Fruit fly (Drosophila melanogaster) whole organism, embryonic: Measurements from ENCODE around the gene CG42299.

ENCODE experiments used
- Aef1 ChIP-seq: fragments of 200-800 bp; sonication (Bioruptor generic); IDR thresholded peaks from 3 replicates; pipeline ENCODE4 v1.3.6; 2022; ENCODE audit warnings: missing biosample characterization, missing genetic modification characterization
- Bgb ChIP-seq: fragments of 200-800 bp; sonication (Bioruptor generic); IDR thresholded peaks from 2 replicates; pipeline ENCODE4 v1.3.6; 2022; ENCODE audit warnings: missing biosample characterization, missing genetic modification characterization; ENCODE audit not compliant: partially characterized antibody
- BtbVII ChIP-seq: fragments of 200-800 bp; sonication (Bioruptor generic); optimal IDR thresholded peaks from 3 replicates; lab custom pipeline; 2017; ENCODE audit warnings: missing biosample characterization, mild to moderate bottlenecking, missing genetic modification characterization
- CG10321 ChIP-seq: fragments of 200-800 bp; sonication (Bioruptor generic); IDR thresholded peaks from 2 replicates; pipeline ENCODE4 v1.3.6; 2022; ENCODE audit warnings: missing biosample characterization, missing genetic modification characterization
- CG10543 ChIP-seq: fragments of 200-800 bp; sonication (Bioruptor generic); optimal IDR thresholded peaks from 3 replicates; lab custom pipeline; 2017; ENCODE audit warnings: missing biosample characterization, mild to moderate bottlenecking, missing genetic modification characterization, moderate library complexity
- CG13123 ChIP-seq: fragments of 200-800 bp; sonication (Bioruptor generic); optimal IDR thresholded peaks from 2 replicates; lab custom pipeline; 2016; ENCODE audit warnings: missing biosample characterization, missing genetic modification characterization
- CG15011 ChIP-seq: fragments of 200-800 bp; sonication (Bioruptor generic); optimal IDR thresholded peaks from 3 replicates; lab custom pipeline; 2018; ENCODE audit warnings: missing biosample characterization, mild to moderate bottlenecking, missing genetic modification characterization
- CG15073 ChIP-seq: fragments of 200-800 bp; sonication (Bioruptor generic); optimal IDR thresholded peaks from 2 replicates; lab custom pipeline; 2016; ENCODE audit warnings: missing biosample characterization, missing genetic modification characterization
- CG18619 ChIP-seq: fragments of 200-800 bp; sonication (Bioruptor generic); optimal IDR thresholded peaks from 3 replicates; lab custom pipeline; 2017; ENCODE audit warnings: missing biosample characterization, mild to moderate bottlenecking, missing genetic modification characterization
- CG2875 ChIP-seq: fragments of 200-800 bp; sonication (Bioruptor generic); optimal IDR thresholded peaks from 2 replicates; lab custom pipeline; 2017; ENCODE audit warnings: missing biosample characterization, mild to moderate bottlenecking, missing genetic modification characterization, missing genetic modification reagents
- CG32772 ChIP-seq: fragments of 200-800 bp; sonication (Bioruptor generic); IDR thresholded peaks from 2 replicates; pipeline ENCODE4 v1.3.6; 2022; ENCODE audit warnings: missing biosample characterization, missing genetic modification characterization
- CG4360 ChIP-seq: fragments of 200-800 bp; sonication (Bioruptor generic); IDR thresholded peaks from 2 replicates; pipeline ENCODE4 v1.3.6; 2022; ENCODE audit warnings: missing biosample characterization, missing genetic modification characterization
- CG43689 ChIP-seq: fragments of 200-800 bp; sonication (Bioruptor generic); IDR thresholded peaks from 2 replicates; pipeline ENCODE4 v1.3.6; 2022; ENCODE audit warnings: missing biosample characterization, missing genetic modification characterization
- CG8089 ChIP-seq: fragments of 200-800 bp; sonication (Bioruptor generic); optimal IDR thresholded peaks from 3 replicates; lab custom pipeline; 2016; ENCODE audit warnings: missing biosample characterization, missing genetic modification characterization
- Camta ChIP-seq: fragments of 200-800 bp; sonication (Bioruptor generic); optimal IDR thresholded peaks from 2 replicates; lab custom pipeline; 2016; ENCODE audit warnings: missing biosample characterization, missing genetic modification characterization
- CoRest ChIP-seq: fragments of 200-800 bp; sonication (Bioruptor generic); optimal IDR thresholded peaks from 3 replicates; lab custom pipeline; 2018; ENCODE audit warnings: missing biosample characterization, mild to moderate bottlenecking, missing genetic modification characterization, moderate library complexity
- D19A ChIP-seq: fragments of 200-800 bp; optimal IDR thresholded peaks from 3 replicates; lab custom pipeline; 2019; ENCODE audit warnings: missing biosample characterization, mild to moderate bottlenecking, missing genetic modification characterization, moderate library complexity
- Dip3 ChIP-seq: fragments of 200-800 bp; sonication (Bioruptor generic); optimal IDR thresholded peaks from 3 replicates; lab custom pipeline; 2016; ENCODE audit warnings: missing biosample characterization, missing genetic modification characterization
- Ets65A ChIP-seq: fragments of 200-800 bp; sonication (Bioruptor generic); peaks from one replicate; lab custom pipeline; 2016; ENCODE audit warnings: missing biosample characterization, missing genetic modification characterization
- HmgD ChIP-seq: fragments of 200-800 bp; sonication (Bioruptor generic); optimal IDR thresholded peaks from 3 replicates; lab custom pipeline; 2016; ENCODE audit warnings: missing biosample characterization, missing genetic modification characterization
- Jarid2 ChIP-seq: fragments of 200-800 bp; sonication (Bioruptor generic); optimal IDR thresholded peaks from 3 replicates; lab custom pipeline; 2017; ENCODE audit warnings: mild to moderate bottlenecking, missing biosample characterization, missing genetic modification reagents, missing genetic modification characterization
- Nf-YC ChIP-seq: fragments of 200-800 bp; optimal IDR thresholded peaks from 3 replicates; lab custom pipeline; 2019; ENCODE audit warnings: missing biosample characterization, mild to moderate bottlenecking, missing genetic modification characterization, moderate library complexity
- Pdp1 ChIP-seq, 2 experiments: fragments of 200-800 bp; sonication (Bioruptor generic); optimal IDR thresholded peaks; 3 replicates each; lab custom pipeline; 2016; ENCODE audit warnings: missing biosample characterization in 2 of 2, missing genetic modification characterization in 2 of 2, mild to moderate bottlenecking in 1 of 2, moderate library complexity in 1 of 2
- Poxn ChIP-seq: fragments of 200-800 bp; sonication (Bioruptor generic); IDR thresholded peaks from 2 replicates; pipeline ENCODE4 v1.3.6; 2022; ENCODE audit warnings: missing biosample characterization, missing genetic modification characterization
- Ptx1 ChIP-seq: fragments of 200-800 bp; sonication (Bioruptor generic); IDR thresholded peaks from 2 replicates; pipeline ENCODE4 v1.3.6; 2022; ENCODE audit warnings: missing biosample characterization, missing genetic modification characterization
- Vsx1 ChIP-seq: fragments of 200-800 bp; sonication (Bioruptor generic); optimal IDR thresholded peaks from 2 replicates; lab custom pipeline; 2017; ENCODE audit warnings: missing biosample characterization, mild to moderate bottlenecking, missing genetic modification characterization, missing genetic modification reagents
- Xbp1 ChIP-seq: fragments of 200-800 bp; sonication (Bioruptor generic); optimal IDR thresholded peaks from 3 replicates; lab custom pipeline; 2016; ENCODE audit warnings: missing biosample characterization, mild to moderate bottlenecking, missing genetic modification characterization
- ase ChIP-seq: fragments of 200-800 bp; sonication (Bioruptor generic); IDR thresholded peaks from 3 replicates; pipeline ENCODE4 v1.3.6; 2022; ENCODE audit warnings: missing biosample characterization, missing genetic modification characterization
- cato ChIP-seq: fragments of 200-800 bp; sonication (Bioruptor generic); optimal IDR thresholded peaks from 2 replicates; lab custom pipeline; 2016; ENCODE audit warnings: missing biosample characterization, missing genetic modification characterization, borderline replicate concordance
- cg ChIP-seq: fragments of 200-800 bp; sonication (Bioruptor generic); optimal IDR thresholded peaks from 3 replicates; lab custom pipeline; 2019; ENCODE audit warnings: missing biosample characterization, mild to moderate bottlenecking, missing genetic modification characterization, moderate library complexity
- da ChIP-seq: fragments of 200-800 bp; sonication (Bioruptor generic); optimal IDR thresholded peaks from 2 replicates; lab custom pipeline; 2016; ENCODE audit warnings: missing biosample characterization, missing genetic modification characterization
- dmrt11E ChIP-seq: fragments of 200-800 bp; sonication (Bioruptor generic); optimal IDR thresholded peaks from 3 replicates; lab custom pipeline; 2018; ENCODE audit warnings: missing biosample characterization, mild to moderate bottlenecking, missing genetic modification characterization, moderate library complexity
- dmrt99B ChIP-seq: fragments of 200-800 bp; sonication (Bioruptor generic); optimal IDR thresholded peaks from 2 replicates; lab custom pipeline; 2018; ENCODE audit warnings: missing biosample characterization, mild to moderate bottlenecking, missing genetic modification characterization, moderate library complexity
- en ChIP-seq: fragments of 200-800 bp; sonication (Bioruptor generic); optimal IDR thresholded peaks from 2 replicates; lab custom pipeline; 2016; ENCODE audit warnings: missing biosample characterization, missing genetic modification characterization
- exex ChIP-seq: fragments of 200-800 bp; sonication (Bioruptor generic); optimal IDR thresholded peaks from 4 replicates; lab custom pipeline; 2018; ENCODE audit warnings: missing biosample characterization, mild to moderate bottlenecking, missing genetic modification characterization, moderate library complexity
- gcm ChIP-seq: fragments of 200-800 bp; sonication (Bioruptor generic); optimal IDR thresholded peaks from 2 replicates; lab custom pipeline; 2019; ENCODE audit warnings: missing biosample characterization, mild to moderate bottlenecking, missing genetic modification characterization, moderate library complexity
- lab ChIP-seq: fragments of 200-800 bp; sonication (Bioruptor generic); optimal IDR thresholded peaks from 3 replicates; lab custom pipeline; 2017; ENCODE audit warnings: missing biosample characterization, missing genetic modification characterization, mild to moderate bottlenecking, moderate library complexity, missing genetic modification reagents
- lola ChIP-seq, 3 experiments: fragments of >200 bp in 2 of 3; fragments of 200-800 bp in 1 of 3; sonication (Bioruptor generic) in 1 of 3; optimal IDR thresholded peaks; 2 replicates each; lab custom pipeline; 2017 to 2019; ENCODE audit warnings: missing biosample characterization in 3 of 3, missing genetic modification characterization in 3 of 3, mild to moderate bottlenecking in 1 of 3, moderate library complexity in 1 of 3
- nmo ChIP-seq: fragments of 200-800 bp; sonication (Bioruptor generic); optimal IDR thresholded peaks from 2 replicates; lab custom pipeline; 2018; ENCODE audit warnings: missing biosample characterization, mild to moderate bottlenecking, missing genetic modification characterization, moderate library complexity
- odd ChIP-seq: fragments of 200-800 bp; sonication (Bioruptor generic); optimal IDR thresholded peaks from 2 replicates; lab custom pipeline; 2017; ENCODE audit warnings: missing biosample characterization, mild to moderate bottlenecking, missing genetic modification characterization
- rib ChIP-seq: fragments of 200-800 bp; sonication (Bioruptor generic); IDR thresholded peaks from 2 replicates; pipeline ENCODE4 v1.3.6; 2022; ENCODE audit warnings: missing biosample characterization, missing genetic modification characterization
- stc ChIP-seq: fragments of 200-800 bp; sonication (Bioruptor generic); IDR thresholded peaks from 2 replicates; pipeline ENCODE4 v1.3.6; 2022; ENCODE audit warnings: missing biosample characterization, missing genetic modification characterization
- stwl ChIP-seq: fragments of 200-800 bp; sonication (Bioruptor generic); optimal IDR thresholded peaks from 3 replicates; lab custom pipeline; 2018; ENCODE audit warnings: missing biosample characterization, mild to moderate bottlenecking, missing genetic modification characterization, moderate library complexity
- sug ChIP-seq: fragments of 200-800 bp; optimal IDR thresholded peaks from 2 replicates; lab custom pipeline; 2019; ENCODE audit warnings: missing biosample characterization, mild to moderate bottlenecking, missing genetic modification characterization, moderate library complexity

CG42299 gene

DNA sequence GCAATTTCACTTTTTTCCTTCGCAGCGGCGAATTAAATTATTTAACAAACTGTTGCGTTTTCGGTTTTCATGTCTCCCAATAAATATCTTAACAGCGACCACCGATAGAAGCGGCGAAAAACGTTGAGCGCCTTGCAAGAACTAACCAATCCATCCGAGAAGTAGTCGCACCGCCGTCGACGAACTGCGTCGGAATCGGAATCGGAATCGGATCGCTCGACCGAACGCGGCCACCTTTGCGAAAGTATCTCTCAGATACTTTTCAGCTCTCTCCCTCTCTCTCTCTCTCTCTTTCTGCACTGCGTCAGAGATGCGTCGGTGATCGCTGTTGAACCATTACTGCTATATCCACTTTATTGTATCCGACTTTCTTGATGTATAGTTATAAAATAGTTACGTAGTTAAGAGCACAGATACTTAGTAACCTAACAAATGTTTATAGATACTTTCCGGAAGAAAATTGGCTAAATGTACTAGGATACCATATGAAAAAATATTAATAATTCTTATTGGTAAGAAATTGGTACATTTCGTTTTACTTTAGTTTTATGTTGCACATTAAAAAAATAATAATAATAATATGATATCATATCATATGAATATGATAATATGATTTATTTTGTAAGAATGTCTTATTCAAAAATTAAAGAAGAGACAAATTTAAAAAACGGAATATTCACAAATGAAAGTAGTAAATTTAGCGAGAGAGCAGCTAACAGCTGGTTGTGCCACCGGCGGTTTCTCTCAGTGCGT, 18.2 kb upstream of the CG42299 start, which contains the start of gene Chsy (continued):
- 0 out of 2 replicates have a peak, but pooled peaks have one; percentile 20 for TF ChIP-seq stc
- peak; percentile 44 for TF ChIP-seq CoRest (tag; lab: Kevin White, UChicago)
- TF ChIP-seq BtbVII (GFP tag; lab: Kevin White, UChicago): no peak
- TF ChIP-seq CG10543 (GFP tag; lab: Kevin White, UChicago): peak; percentile 10
- TF ChIP-seq Nf-YC (tag; lab: Kevin White, UChicago): peak; percentile 26
- TF ChIP-seq CG43689: no peak
- peak in 1 of 3 experiments; percentile 52 for TF ChIP-seq lola (GFP tag; optimal IDR thresholded peaks at IDR 0.05; lab: Kevin White, UChicago)
- TF ChIP-seq dmrt11E (tag; lab: Kevin White, UChicago): no peak
- TF ChIP-seq dmrt99B (tag; lab: Kevin White, UChicago): peak; percentile 4
- TF ChIP-seq, all 482 proteins: peak for 77

DNA sequence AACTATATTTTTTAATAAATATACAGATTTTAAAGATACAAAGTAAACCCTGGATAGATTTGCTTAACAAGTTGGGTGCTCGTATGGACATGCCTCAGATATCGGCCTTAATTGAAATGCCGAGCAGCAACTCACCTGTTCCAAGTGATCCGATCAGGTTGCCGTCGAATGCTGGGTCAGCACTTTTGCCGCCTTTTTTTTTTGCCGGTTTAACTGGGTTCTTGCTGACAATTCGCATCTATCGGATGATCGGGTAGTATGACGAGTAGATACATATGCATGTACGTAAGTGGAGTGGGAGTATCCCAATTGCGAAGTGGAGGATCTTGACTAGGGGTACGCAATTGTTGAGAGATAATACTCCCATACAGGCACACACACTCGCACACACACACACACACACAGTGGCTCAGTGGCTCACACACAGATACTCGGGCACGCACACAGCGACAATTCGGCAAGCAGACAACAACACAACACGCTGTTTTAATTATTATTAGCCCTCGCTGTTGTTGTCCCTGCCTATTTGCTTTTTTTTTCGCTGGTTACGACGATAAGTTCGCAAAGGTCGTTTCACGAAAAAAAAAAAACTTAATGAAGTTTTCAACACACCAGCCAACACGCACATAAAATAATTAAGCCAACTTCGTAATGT, 17.5 kb upstream of the CG42299 start:
- TF ChIP-seq Vsx1 (GFP tag; lab: Kevin White, UChicago) (peak; percentile 37), Dip3 (GFP tag; lab: Kevin White, UChicago) (no peak), Aef1 (peak; percentile 45; the same call in 1 of the 3 replicates), cg (GFP tag; lab: Kevin White, UChicago) (peak; percentile 82), rib (GFP tag; lab: Robert Waterston, UW) (no peak), da (GFP tag; lab: Kevin White, UChicago) (no peak), CG8089 (GFP tag; lab: Kevin White, UChicago) (no peak), exex (tag; lab: Kevin White, UChicago) (peak; percentile 18), cato (GFP tag; lab: Kevin White, UChicago) (no peak), Camta (no peak), CG2875 (GFP tag; lab: Kevin White, UChicago) (no peak), CG4360 (GFP tag; lab: Robert Waterston, UW) (peak; percentile 62), HmgD (no peak), Pdp1 (GFP tag; optimal IDR thresholded peaks at IDR 0.05; lab: Kevin White, UChicago) (peak in 1 of 2 experiments; percentile 45), dmrt11E (tag; lab: Kevin White, UChicago) (no peak), Poxn (no peak)

DNA sequence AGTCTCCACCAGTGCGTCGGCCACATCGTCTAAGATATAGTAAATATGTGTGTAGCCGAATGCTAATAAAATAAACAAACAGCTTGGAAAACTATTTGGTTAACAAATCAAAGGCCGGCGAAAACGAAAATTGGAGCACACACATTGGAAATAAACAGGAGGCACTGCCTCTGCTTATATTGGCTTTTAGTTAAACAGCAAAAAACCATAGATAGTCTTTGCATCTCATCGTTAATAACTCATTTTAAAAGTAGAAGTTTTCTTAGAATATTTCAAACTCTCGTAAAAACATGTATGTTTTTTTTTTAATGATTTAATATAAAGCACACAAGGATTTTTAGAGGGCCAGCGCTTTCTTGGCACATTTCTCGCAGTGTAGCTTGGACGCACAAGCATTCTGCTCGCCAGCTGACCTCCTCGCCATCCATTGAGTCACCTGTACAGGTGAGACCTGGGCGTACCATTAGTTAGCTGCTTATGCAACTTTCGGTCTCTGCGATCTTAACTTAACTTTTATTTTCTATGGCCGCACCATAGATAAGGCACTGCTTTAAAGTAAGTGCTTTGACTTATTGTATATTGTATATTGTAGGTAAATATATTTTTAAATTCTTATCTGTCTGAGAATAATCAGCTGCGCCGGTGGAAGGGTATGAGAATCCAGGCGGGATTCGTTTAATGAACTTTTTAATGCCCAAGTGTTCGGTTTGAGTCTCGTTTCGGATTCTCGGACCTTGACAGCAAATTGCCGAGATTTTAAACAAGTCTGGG, 16.4 kb upstream of the CG42299 start:
- no peak for TF ChIP-seq ase (GFP tag; lab: Robert Waterston, UW)
- TF ChIP-seq lab (GFP tag; lab: Kevin White, UChicago): peak; percentile 57
- no peak for TF ChIP-seq Bgb
- peak; percentile 50 for TF ChIP-seq Xbp1
- no peak for TF ChIP-seq CG15073 (GFP tag; lab: Kevin White, UChicago)
- TF ChIP-seq nmo: peak; percentile 44
- TF ChIP-seq en (GFP tag; lab: Kevin White, UChicago): no peak
- TF ChIP-seq CG32772 (GFP tag; lab: Robert Waterston, UW): peak; percentile 41; the same call in 1 of the 2 replicates
- peak; percentile 20 for TF ChIP-seq CG18619 (GFP tag; lab: Kevin White, UChicago)
- TF ChIP-seq D19A: no peak
- no peak for TF ChIP-seq odd
- TF ChIP-seq CG2875 (GFP tag; lab: Kevin White, UChicago): peak; percentile 49
- peak; percentile 3 for TF ChIP-seq gcm
- no peak for TF ChIP-seq CG13123 (GFP tag; lab: Kevin White, UChicago)
- no peak for TF ChIP-seq sug (tag; lab: Kevin White, UChicago)
- no peak for TF ChIP-seq CG10321 (GFP tag; lab: Robert Waterston, UW)
- no peak for TF ChIP-seq Jarid2 (GFP tag; lab: Kevin White, UChicago)
- peak; percentile 55 for TF ChIP-seq Ptx1 (GFP tag; lab: Robert Waterston, UW)
- TF ChIP-seq CG15011 (GFP tag; lab: Kevin White, UChicago): no peak
- no peak for TF ChIP-seq stwl (tag; lab: Kevin White, UChicago)
- no peak for TF ChIP-seq Ets65A (GFP tag; lab: Kevin White, UChicago)
